Worm (Caenorhabditis elegans) whole organism, young adult: ENCODE measurements around the gene gst-7.

Experiments used
- B0019.2 ChIP-seq: fragments of 200-800 bp; sonication (Bioruptor generic); conservative IDR thresholded peaks from 2 replicates; pipeline ENCODE4 v1.3.6; 2022; ENCODE audit warnings: missing genetic modification reagents, missing genetic modification characterization, missing compliant biosample characterization
- B0261.1 ChIP-seq: sonication (generic microtip); optimal IDR thresholded peaks from 2 replicates; lab custom pipeline; 2016; ENCODE audit warnings: mild to moderate bottlenecking, missing genetic modification characterization, moderate library complexity, missing compliant biosample characterization
- B0336.3 ChIP-seq: fragments of 200-800 bp; sonication (Bioruptor generic); IDR thresholded peaks from 2 replicates; pipeline ENCODE4 v1.3.6; 2022; ENCODE audit warnings: missing genetic modification characterization, missing compliant biosample characterization
- C17E4.6 ChIP-seq: fragments of 200-800 bp; sonication (Bioruptor generic); IDR thresholded peaks from 2 replicates; pipeline ENCODE4 v1.3.6; 2022; ENCODE audit warnings: missing genetic modification reagents, missing genetic modification characterization, missing compliant biosample characterization
- D2030.7 ChIP-seq: fragments of 200-800 bp; sonication (Bioruptor generic); IDR thresholded peaks from 2 replicates; pipeline ENCODE4 v1.3.6; 2022; ENCODE audit warnings: missing genetic modification reagents, missing genetic modification characterization, missing compliant biosample characterization
- K11D2.4 ChIP-seq: fragments of 200-800 bp; sonication (Bioruptor generic); IDR thresholded peaks from 2 replicates; pipeline ENCODE4 v1.3.6; 2022; ENCODE audit warnings: missing genetic modification reagents, missing genetic modification characterization, missing compliant biosample characterization
- K12H6.12 ChIP-seq: fragments of 200-800 bp; sonication (Bioruptor generic); optimal IDR thresholded peaks from 2 replicates; lab custom pipeline; 2018; ENCODE audit warnings: mild to moderate bottlenecking, missing genetic modification characterization, missing compliant biosample characterization
- Y56A3A.18 ChIP-seq: fragments of 200-800 bp; sonication (Bioruptor generic); IDR thresholded peaks from 2 replicates; pipeline ENCODE4 v1.3.6; 2022; ENCODE audit warnings: missing genetic modification reagents, missing genetic modification characterization, missing compliant biosample characterization
- akir-1 ChIP-seq: fragments of 200-800 bp; sonication (Bioruptor generic); optimal IDR thresholded peaks from 2 replicates; lab custom pipeline; 2018; ENCODE audit warnings: mild to moderate bottlenecking, missing genetic modification characterization, moderate library complexity, missing compliant biosample characterization
- ama-1 ChIP-seq, 3 experiments: fragments of 150-350 bp in 1 of 3; sonication (generic microtip) in 2 of 3; optimal IDR thresholded peaks; 2 replicates each; lab custom pipeline; 2014 to 2018; ENCODE audit warnings: missing biosample characterization in 2 of 3, missing genetic modification characterization in 2 of 3, missing genetic modification reagents in 2 of 3
- athp-1 ChIP-seq: sonication (generic microtip); optimal IDR thresholded peaks from 2 replicates; lab custom pipeline; 2017; ENCODE audit warnings: mild to moderate bottlenecking, missing genetic modification characterization, missing compliant biosample characterization
- attf-5 ChIP-seq: fragments of 200-800 bp; sonication (Bioruptor generic); optimal IDR thresholded peaks from 2 replicates; lab custom pipeline; 2018; ENCODE audit warnings: mild to moderate bottlenecking, missing genetic modification characterization, missing compliant biosample characterization
- bed-1 ChIP-seq: fragments of 200-800 bp; sonication (Bioruptor generic); IDR thresholded peaks from 2 replicates; pipeline ENCODE4 v1.3.6; 2022; ENCODE audit warnings: missing genetic modification reagents, missing genetic modification characterization, missing compliant biosample characterization
- bed-2 ChIP-seq: fragments of 200-800 bp; sonication (Bioruptor generic); IDR thresholded peaks from 2 replicates; pipeline ENCODE4 v1.3.6; 2022; ENCODE audit warnings: missing genetic modification reagents, missing genetic modification characterization, missing compliant biosample characterization
- ccch-3 ChIP-seq: fragments of 200-800 bp; sonication (Bioruptor generic); optimal IDR thresholded peaks from 2 replicates; lab custom pipeline; 2018; ENCODE audit warnings: mild to moderate bottlenecking, missing genetic modification characterization, missing compliant biosample characterization
- cebp-1 ChIP-seq, 2 experiments: fragments of 200-800 bp in 1 of 2; sonication (Bioruptor generic) in 1 of 2; sonication (generic microtip) in 1 of 2; IDR thresholded peaks in 1 of 2; optimal IDR thresholded peaks in 1 of 2; 2 replicates each; pipeline versions ENCODE4 v1.3.6 to Lab custom; 2017 to 2022; ENCODE audit warnings: missing compliant biosample characterization in 2 of 2, missing genetic modification characterization in 2 of 2, mild to moderate bottlenecking in 1 of 2, missing genetic modification reagents in 1 of 2, moderate library complexity in 1 of 2
- ceh-40 ChIP-seq: fragments of 200-800 bp; sonication (Bioruptor generic); IDR thresholded peaks from 2 replicates; pipeline ENCODE4 v1.3.6; 2022; ENCODE audit warnings: missing genetic modification characterization, missing compliant biosample characterization
- ceh-58 ChIP-seq: fragments of 200-800 bp; sonication (Bioruptor generic); IDR thresholded peaks from 2 replicates; pipeline ENCODE4 v1.3.6; 2022; ENCODE audit warnings: missing genetic modification characterization, missing compliant biosample characterization
- die-1 ChIP-seq: sonication (generic microtip); optimal IDR thresholded peaks from 2 replicates; lab custom pipeline; 2016; ENCODE audit warnings: missing genotype, mild to moderate bottlenecking, missing genetic modification characterization, missing compliant biosample characterization
- ekl-4 ChIP-seq: fragments of 200-800 bp; sonication (Bioruptor generic); IDR thresholded peaks from 2 replicates; pipeline ENCODE4 v1.3.6; 2022; ENCODE audit warnings: missing genetic modification reagents, missing genetic modification characterization, missing compliant biosample characterization
- fkh-3 ChIP-seq: sonication (generic microtip); optimal IDR thresholded peaks from 2 replicates; lab custom pipeline; 2016; ENCODE audit warnings: mild to moderate bottlenecking, missing genetic modification characterization, missing compliant biosample characterization
- him-1 ChIP-seq: sonication (generic microtip); optimal IDR thresholded peaks from 2 replicates; lab custom pipeline; 2016; ENCODE audit warnings: missing genotype, missing genetic modification reagents, missing genetic modification characterization, missing compliant biosample characterization
- hmg-1.2 ChIP-seq: fragments of 200-800 bp; sonication (Bioruptor generic); IDR thresholded peaks from 2 replicates; pipeline ENCODE4 v1.3.6; 2022; ENCODE audit warnings: missing genetic modification reagents, missing genetic modification characterization, missing compliant biosample characterization
- hrde-1 ChIP-seq: sonication (generic microtip); optimal IDR thresholded peaks from 2 replicates; lab custom pipeline; 2016; ENCODE audit warnings: missing genetic modification characterization, mild to moderate bottlenecking, missing compliant biosample characterization, moderate library complexity, missing genotype, missing genetic modification reagents, borderline replicate concordance
- let-526 ChIP-seq: fragments of 200-800 bp; sonication (Bioruptor generic); IDR thresholded peaks from 2 replicates; pipeline ENCODE4 v1.3.6; 2022; ENCODE audit warnings: missing genetic modification reagents, missing genetic modification characterization, missing compliant biosample characterization
- lin-26 ChIP-seq: fragments of 200-800 bp; sonication (Bioruptor generic); IDR thresholded peaks from 2 replicates; pipeline ENCODE4 v1.3.6; 2022; ENCODE audit warnings: missing genetic modification reagents, missing genetic modification characterization, missing compliant biosample characterization
- lin-54 ChIP-seq: fragments of 200-800 bp; sonication (Bioruptor generic); optimal IDR thresholded peaks from 2 replicates; lab custom pipeline; 2018; ENCODE audit warnings: mild to moderate bottlenecking, missing genetic modification characterization, missing compliant biosample characterization
- madf-6 ChIP-seq: fragments of 200-800 bp; sonication (Bioruptor generic); IDR thresholded peaks from 2 replicates; pipeline ENCODE4 v1.3.6; 2022; ENCODE audit warnings: missing genetic modification reagents, missing genetic modification characterization, missing compliant biosample characterization
- mcd-1 ChIP-seq: fragments of 200-800 bp; sonication (Bioruptor generic); IDR thresholded peaks from 2 replicates; pipeline ENCODE4 v1.3.6; 2022; ENCODE audit warnings: missing genetic modification reagents, missing genetic modification characterization, missing compliant biosample characterization
- mes-4 ChIP-seq: sonication (generic microtip); optimal IDR thresholded peaks from 2 replicates; lab custom pipeline; 2016; ENCODE audit warnings: missing genotype, missing genetic modification characterization, missing compliant biosample characterization
- nfya-1 ChIP-seq: sonication (generic microtip); optimal IDR thresholded peaks from 2 replicates; lab custom pipeline; 2017; ENCODE audit warnings: antibody characterized with exemption, missing compliant biosample characterization, missing genetic modification characterization, borderline replicate concordance; ENCODE audit not compliant: insufficient read depth
- pbrm-1 ChIP-seq: fragments of 200-800 bp; sonication (Bioruptor generic); IDR thresholded peaks from 2 replicates; pipeline ENCODE4 v1.3.6; 2022; ENCODE audit warnings: missing genetic modification reagents, missing genetic modification characterization, missing compliant biosample characterization
- rcor-1 ChIP-seq: fragments of 200-800 bp; sonication (Bioruptor generic); IDR thresholded peaks from 2 replicates; pipeline ENCODE4 v1.3.6; 2022; ENCODE audit warnings: missing genetic modification reagents, missing genetic modification characterization, missing compliant biosample characterization
- sdz-38 ChIP-seq: sonication (generic microtip); optimal IDR thresholded peaks from 2 replicates; lab custom pipeline; 2016; ENCODE audit warnings: missing genotype, missing genetic modification characterization, missing compliant biosample characterization
- sea-2 ChIP-seq: fragments of 200-800 bp; sonication (Bioruptor generic); IDR thresholded peaks from 2 replicates; pipeline ENCODE4 v1.3.6; 2022; ENCODE audit warnings: missing genetic modification characterization, missing compliant biosample characterization
- snpc-4 ChIP-seq, 5 experiments: fragments of 150-350 bp in 1 of 5; sonication (generic microtip) in 4 of 5; optimal IDR thresholded peaks; 2 replicates each; lab custom pipeline; 2014 to 2018; ENCODE audit warnings: missing genetic modification characterization in 5 of 5, missing biosample characterization in 3 of 5, antibody characterized with exemption in 2 of 5, mild to moderate bottlenecking in 2 of 5, missing compliant biosample characterization in 2 of 5, missing genotype in 2 of 5, moderate library complexity in 2 of 5, missing genetic modification reagents in 1 of 5
- sptf-2 ChIP-seq: fragments of 200-800 bp; sonication (Bioruptor generic); optimal IDR thresholded peaks from 2 replicates; lab custom pipeline; 2018; ENCODE audit warnings: mild to moderate bottlenecking, missing genetic modification characterization, missing compliant biosample characterization
- tbp1 ChIP-seq: fragments of 200-800 bp; sonication (Bioruptor generic); optimal IDR thresholded peaks from 2 replicates; lab custom pipeline; 2018; ENCODE audit warnings: mild to moderate bottlenecking, missing genetic modification characterization, missing compliant biosample characterization
- tlf-1 ChIP-seq: fragments of 200-800 bp; sonication (Bioruptor generic); optimal IDR thresholded peaks from 2 replicates; lab custom pipeline; 2018; ENCODE audit warnings: mild to moderate bottlenecking, missing genetic modification characterization, missing compliant biosample characterization
- unc-130 ChIP-seq: sonication (generic microtip); optimal IDR thresholded peaks from 2 replicates; lab custom pipeline; 2016; ENCODE audit warnings: missing genetic modification reagents, missing genetic modification characterization, missing compliant biosample characterization
- unc-62 ChIP-seq: fragments of 150-350 bp; optimal IDR thresholded peaks from 2 replicates; lab custom pipeline; 2014; ENCODE audit warnings: missing biosample characterization, missing genetic modification reagents, missing genetic modification characterization
- zfh-2 ChIP-seq: fragments of 200-800 bp; sonication (Bioruptor generic); conservative IDR thresholded peaks from 2 replicates; pipeline ENCODE4 v1.3.6; 2022; ENCODE audit warnings: missing genetic modification reagents, missing genetic modification characterization, missing compliant biosample characterization
- zim-3 ChIP-seq: sonication (generic microtip); optimal IDR thresholded peaks from 2 replicates; lab custom pipeline; 2017; ENCODE audit warnings: mild to moderate bottlenecking, missing genetic modification characterization, moderate library complexity, missing compliant biosample characterization
- ztf-22 ChIP-seq: fragments of 200-800 bp; sonication (Bioruptor generic); optimal IDR thresholded peaks from 2 replicates; lab custom pipeline; 2018; ENCODE audit warnings: mild to moderate bottlenecking, missing genetic modification characterization, moderate library complexity, missing compliant biosample characterization
- ztf-26 ChIP-seq: sonication (generic microtip); optimal IDR thresholded peaks from 2 replicates; lab custom pipeline; 2017; ENCODE audit warnings: missing genetic modification characterization, missing compliant biosample characterization
- ztf-6 ChIP-seq: fragments of 200-800 bp; sonication (Bioruptor generic); IDR thresholded peaks from 2 replicates; pipeline ENCODE4 v1.3.6; 2022; ENCODE audit warnings: missing genetic modification reagents, missing genetic modification characterization, missing compliant biosample characterization

Gene gst-7

DNA sequence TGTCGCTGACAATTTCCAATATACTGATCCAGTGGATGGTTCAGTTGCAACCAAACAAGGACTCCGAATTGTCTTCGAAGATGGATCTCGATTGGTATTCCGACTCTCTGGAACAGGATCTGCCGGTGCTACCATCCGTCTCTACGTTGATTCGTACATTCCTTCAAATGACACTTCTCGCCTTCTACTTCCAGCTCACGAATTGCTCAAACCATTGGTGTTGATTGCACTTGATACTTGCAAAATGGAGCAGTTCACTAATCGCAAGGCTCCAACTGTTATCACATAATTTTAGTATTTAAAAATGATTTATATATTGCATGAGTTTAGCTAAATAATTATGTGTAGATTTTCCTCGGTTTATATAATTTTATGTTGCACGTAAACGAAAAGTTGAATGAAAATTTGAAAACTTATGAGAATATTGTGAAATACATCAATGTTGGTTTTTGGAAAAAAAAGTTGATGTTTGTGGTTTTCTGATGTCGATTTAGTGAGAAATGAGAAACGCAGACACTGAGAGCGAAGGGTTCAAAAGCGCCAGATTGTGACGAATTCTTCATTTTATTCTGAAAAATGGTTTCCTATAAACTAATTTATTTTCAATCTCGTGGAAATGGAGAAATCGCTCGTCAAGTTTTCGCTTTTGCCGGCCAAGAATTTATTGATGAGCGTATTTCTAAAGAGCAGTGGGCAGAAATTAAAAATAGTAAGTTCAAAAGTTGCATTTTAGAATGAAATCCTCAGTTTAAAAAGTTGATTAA, 9.3 kb downstream of the gst-7 start, which contains the start of gene gst-9:
Gene gst-9 (plus strand): TSS at position 574 of the 764 bp plus-strand sequence.
- no peak for TF ChIP-seq snpc-4 (GFP tag; optimal IDR thresholded peaks at IDR 0.05; lab: Kevin White, UChicago)
- TF ChIP-seq snpc-4 (tag; optimal IDR thresholded peaks at IDR 0.05; lab: Kevin White, UChicago): peak in 2 of 4 experiments; percentile 4 to 16
- peak; percentile 30; the same call in 1 of the 2 replicates for TF ChIP-seq mcd-1 (GFP tag; lab: Robert Waterston, UW)
- no peak for TF ChIP-seq unc-62 (GFP tag; lab: Kevin White, UChicago)
- TF ChIP-seq ccch-3 (GFP tag; lab: Kevin White, UChicago): no peak
- TF ChIP-seq pbrm-1: 0 out of 2 replicates have a peak, but pooled peaks have one; percentile 53
- TF ChIP-seq fkh-3 (tag; lab: Kevin White, UChicago): no peak
- TF ChIP-seq mes-4 (tag; lab: Kevin White, UChicago): no peak
- TF ChIP-seq zim-3 (tag; lab: Kevin White, UChicago): peak; percentile 11
- no peak for TF ChIP-seq bed-2
- TF ChIP-seq ekl-4 (GFP tag; lab: Robert Waterston, UW): peak; percentile 71; the same call in 1 of the 2 replicates
- no peak for TF ChIP-seq K12H6.12 (tag; lab: Kevin White, UChicago)
- peak; percentile 54 for TF ChIP-seq ama-1 (optimal IDR thresholded peaks at IDR 0.05; lab: Kevin White, UChicago)
- TF ChIP-seq ama-1 (GFP tag; optimal IDR thresholded peaks at IDR 0.05; lab: Kevin White, UChicago): no peak
- TF ChIP-seq zfh-2: no peak
- peak; percentile 36 for TF ChIP-seq hmg-1.2
- no peak for TF ChIP-seq let-526
- TF ChIP-seq D2030.7 (GFP tag; lab: Robert Waterston, UW): no peak
- no peak for TF ChIP-seq sptf-2 (GFP tag; lab: Kevin White, UChicago)
- no peak for TF ChIP-seq bed-1
- TF ChIP-seq attf-5 (GFP tag; lab: Kevin White, UChicago): peak; percentile 60
- no peak for TF ChIP-seq rcor-1 (GFP tag; lab: Robert Waterston, UW)
- TF ChIP-seq B0261.1: no peak
- TF ChIP-seq C17E4.6 (GFP tag; lab: Robert Waterston, UW): no peak
- peak; percentile 68; the same call in 1 of the 2 replicates for TF ChIP-seq K11D2.4
- TF ChIP-seq lin-26: 0 out of 2 replicates have a peak, but pooled peaks have one; percentile 50
- TF ChIP-seq athp-1 (tag; lab: Kevin White, UChicago): no peak
- no peak for TF ChIP-seq ztf-6
- no peak for TF ChIP-seq unc-130 (GFP tag; lab: Kevin White, UChicago)
- TF ChIP-seq tbp1 (GFP tag; lab: Kevin White, UChicago): peak; percentile 52
- TF ChIP-seq cebp-1 (GFP tag; IDR thresholded peaks at IDR 0.05; lab: Robert Waterston, UW): peak; percentile 68
- TF ChIP-seq cebp-1 (tag; optimal IDR thresholded peaks at IDR 0.05; lab: Kevin White, UChicago): peak; percentile 82
- peak; percentile 76 for TF ChIP-seq Y56A3A.18
- peak; percentile 69 for TF ChIP-seq B0336.3 (GFP tag; lab: Robert Waterston, UW)
- no peak for TF ChIP-seq die-1 (tag; lab: Kevin White, UChicago)
- TF ChIP-seq madf-6 (GFP tag; lab: Robert Waterston, UW): peak; percentile 55; the same call in 1 of the 2 replicates
- no peak for TF ChIP-seq B0019.2 (GFP tag; lab: Robert Waterston, UW)
- no peak for TF ChIP-seq sdz-38 (tag; lab: Kevin White, UChicago)
- peak; percentile 53 for TF ChIP-seq lin-54
- TF ChIP-seq tlf-1 (GFP tag; lab: Kevin White, UChicago): peak; percentile 80
- TF ChIP-seq hrde-1 (tag; lab: Kevin White, UChicago): no peak
- no peak for TF ChIP-seq akir-1 (GFP tag; lab: Kevin White, UChicago)
- TF ChIP-seq him-1: no peak
- TF ChIP-seq ztf-26 (tag; lab: Kevin White, UChicago): peak; percentile 46
- no peak for TF ChIP-seq ceh-58 (GFP tag; lab: Robert Waterston, UW)
- peak; percentile 62 for TF ChIP-seq ztf-22
- TF ChIP-seq nfya-1 (tag; lab: Kevin White, UChicago): no peak
- 0 out of 2 replicates have a peak, but pooled peaks have one; percentile 13 for TF ChIP-seq ceh-40 (GFP tag; lab: Robert Waterston, UW)
- TF ChIP-seq sea-2 (GFP tag; lab: Robert Waterston, UW): no peak
